Fruit fly (Drosophila melanogaster) whole organism, wandering third instar larva: ENCODE results near the gene CG10570.

ENCODE experiments used
- Abd-B ChIP-seq: fragments of >200 bp; optimal IDR thresholded peaks from 2 replicates; lab custom pipeline; 2017; ENCODE audit warnings: missing biosample characterization, missing genetic modification characterization
- CG32264 ChIP-seq: fragments of 200-800 bp; sonication (Bioruptor generic); optimal IDR thresholded peaks from 2 replicates; lab custom pipeline; 2016; ENCODE audit warnings: missing biosample characterization, missing genetic modification characterization
- CG9705 ChIP-seq: fragments of 200-800 bp; sonication (Bioruptor generic); optimal IDR thresholded peaks from 2 replicates; lab custom pipeline; 2018; ENCODE audit warnings: missing biosample characterization, mild to moderate bottlenecking, missing genetic modification characterization
- CrebA ChIP-seq: fragments of 200-800 bp; sonication (Bioruptor generic); optimal IDR thresholded peaks from 2 replicates; lab custom pipeline; 2016; ENCODE audit warnings: missing biosample characterization, mild to moderate bottlenecking, missing genetic modification characterization, borderline replicate concordance
- Dfd ChIP-seq: fragments of >200 bp; optimal IDR thresholded peaks from 2 replicates; lab custom pipeline; 2017; ENCODE audit warnings: missing biosample characterization, missing genetic modification characterization
- Dif ChIP-seq: fragments of 200-275, 200-300 bp; sonication (Bioruptor generic); optimal IDR thresholded peaks from 2 replicates; lab custom pipeline; 2018; ENCODE audit warnings: missing biosample characterization, missing genetic modification characterization; ENCODE audit not compliant: partially characterized antibody
- HLH106 ChIP-seq: fragments of 200-800 bp; optimal IDR thresholded peaks from 3 replicates; lab custom pipeline; 2019; ENCODE audit warnings: missing biosample characterization, mild to moderate bottlenecking, missing genetic modification characterization, moderate library complexity
- Hnf4 ChIP-seq: fragments of 200-800 bp; sonication (Bioruptor generic); optimal IDR thresholded peaks from 2 replicates; lab custom pipeline; 2016; ENCODE audit warnings: missing biosample characterization, mild to moderate bottlenecking, missing genetic modification characterization
- Hr83 ChIP-seq: fragments of 200-300 bp; sonication (Bioruptor generic); optimal IDR thresholded peaks from 2 replicates; lab custom pipeline; 2016; ENCODE audit warnings: missing biosample characterization, mild to moderate bottlenecking, missing genetic modification characterization, moderate library complexity; ENCODE audit not compliant: poor library complexity, severe bottlenecking
- Jra ChIP-seq: sonication (Bioruptor generic); optimal IDR thresholded peaks from 2 replicates; lab custom pipeline; 2016; ENCODE audit warnings: missing biosample characterization, missing genetic modification characterization
- Myc ChIP-seq: fragments of >200 bp; optimal IDR thresholded peaks from 2 replicates; lab custom pipeline; 2017
- N ChIP-seq: fragments of >200 bp; optimal IDR thresholded peaks from 2 replicates; lab custom pipeline; 2018; ENCODE audit warnings: missing biosample characterization, missing external identifiers, missing genetic modification characterization
- OdsH ChIP-seq: fragments of 200-800 bp; sonication (Bioruptor generic); optimal IDR thresholded peaks from 2 replicates; lab custom pipeline; 2016; ENCODE audit warnings: missing biosample characterization, mild to moderate bottlenecking, missing genetic modification characterization
- Vsx2 ChIP-seq: fragments of 200-300, 225-300 bp; sonication (Bioruptor generic); optimal IDR thresholded peaks from 2 replicates; lab custom pipeline; 2018; ENCODE audit warnings: missing biosample characterization, missing genetic modification characterization; ENCODE audit not compliant: partially characterized antibody
- br ChIP-seq: fragments of 200-800 bp; sonication (Bioruptor generic); optimal IDR thresholded peaks from 2 replicates; lab custom pipeline; 2016; ENCODE audit warnings: missing biosample characterization, missing genetic modification characterization
- dl ChIP-seq, 2 experiments: fragments of 175-275, 200-275 bp in 1 of 2; fragments of 200-275 bp in 1 of 2; sonication (Bioruptor generic); optimal IDR thresholded peaks; lab custom pipeline; 2018; ENCODE audit warnings: mild to moderate bottlenecking in 2 of 2, missing biosample characterization in 2 of 2, missing genetic modification characterization in 2 of 2, moderate library complexity in 2 of 2; ENCODE audit not compliant: partially characterized antibody in 2 of 2, insufficient read depth in 1 of 2
- dsf ChIP-seq: sonication (Bioruptor generic); optimal IDR thresholded peaks from 2 replicates; lab custom pipeline; 2016; ENCODE audit warnings: missing biosample characterization, missing genetic modification characterization, borderline replicate concordance
- ey ChIP-seq: fragments of 200-800 bp; sonication (Bioruptor generic); optimal IDR thresholded peaks from 2 replicates; lab custom pipeline; 2016; ENCODE audit warnings: missing biosample characterization, missing genetic modification characterization
- fru ChIP-seq: fragments of 200-800 bp; sonication (Bioruptor generic); optimal IDR thresholded peaks from 3 replicates; lab custom pipeline; 2016; ENCODE audit warnings: missing biosample characterization, mild to moderate bottlenecking, missing genetic modification characterization
- h ChIP-seq: fragments of 200-800 bp; sonication (Bioruptor generic); optimal IDR thresholded peaks from 3 replicates; lab custom pipeline; 2016; ENCODE audit warnings: missing biosample characterization, mild to moderate bottlenecking, missing genetic modification characterization
- jim ChIP-seq: fragments of 175-275, 200-325 bp; sonication (Bioruptor generic); optimal IDR thresholded peaks from 2 replicates; lab custom pipeline; 2016; ENCODE audit warnings: missing biosample characterization, mild to moderate bottlenecking, missing genetic modification characterization
- lola ChIP-seq: fragments of >200 bp; optimal IDR thresholded peaks from 2 replicates; lab custom pipeline; 2017; ENCODE audit warnings: missing biosample characterization, missing genetic modification characterization
- psq ChIP-seq: fragments of 200-800 bp; sonication (Bioruptor generic); optimal IDR thresholded peaks from 3 replicates; lab custom pipeline; 2017; ENCODE audit warnings: missing biosample characterization, mild to moderate bottlenecking, missing genetic modification characterization, moderate library complexity
- sage ChIP-seq: fragments of 200-800 bp; sonication (Bioruptor generic); optimal IDR thresholded peaks from 2 replicates; lab custom pipeline; 2016; ENCODE audit warnings: missing biosample characterization, mild to moderate bottlenecking, missing genetic modification characterization
- tai ChIP-seq: sonication (Bioruptor generic); optimal IDR thresholded peaks from 2 replicates; lab custom pipeline; 2016; ENCODE audit warnings: missing biosample characterization, missing genetic modification characterization
- usp ChIP-seq: fragments of >200 bp; optimal IDR thresholded peaks from 2 replicates; lab custom pipeline; 2017; ENCODE audit warnings: missing biosample characterization, missing genetic modification characterization
- woc ChIP-seq: sonication (Bioruptor generic); optimal IDR thresholded peaks from 2 replicates; lab custom pipeline; 2016; ENCODE audit warnings: missing biosample characterization, mild to moderate bottlenecking, missing genetic modification characterization

The CG10570 gene

DNA sequence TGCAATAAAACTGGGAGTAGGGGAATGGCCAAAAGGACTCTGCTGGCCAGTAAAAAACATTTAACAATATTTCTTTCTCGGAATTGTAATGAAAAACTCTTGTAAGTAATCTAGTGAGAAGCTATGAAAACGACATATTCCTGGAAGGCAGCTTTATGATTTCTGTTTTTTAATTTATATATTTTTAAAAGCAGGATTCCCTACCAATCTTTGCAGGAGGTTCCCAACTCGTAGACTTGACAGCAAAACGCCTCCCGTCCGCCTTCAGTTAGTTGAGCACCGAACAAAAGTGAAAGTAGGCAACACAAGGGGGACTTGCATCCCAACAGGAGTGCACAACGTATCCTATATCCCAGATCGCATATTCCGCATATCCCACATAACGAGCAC is 5.8 kb downstream of the CG10570 start, which contains the start of gene CG43814:
Gene CG43814 (minus strand): TSS at position 101 of the 390 bp plus-strand sequence.
- no peak for TF ChIP-seq Myc (lab: Kevin White, UChicago)
- TF ChIP-seq dl (GFP tag; optimal IDR thresholded peaks at IDR 0.05; lab: Kevin White, UChicago; ENCODE audit: insufficient read depth in 1 of 2, partially characterized antibody in 2 of 2) = no peak
- TF ChIP-seq CG9705 (GFP tag; lab: Kevin White, UChicago) = no peak
- no peak for TF ChIP-seq CG32264 (GFP tag; lab: Kevin White, UChicago)
- no peak for TF ChIP-seq OdsH
- no peak for TF ChIP-seq usp (GFP tag; lab: Kevin White, UChicago)
- no peak for TF ChIP-seq Hr83
- no peak for TF ChIP-seq Hnf4 (GFP tag; lab: Kevin White, UChicago)
- TF ChIP-seq, all 38 proteins: peak for 0

DNA sequence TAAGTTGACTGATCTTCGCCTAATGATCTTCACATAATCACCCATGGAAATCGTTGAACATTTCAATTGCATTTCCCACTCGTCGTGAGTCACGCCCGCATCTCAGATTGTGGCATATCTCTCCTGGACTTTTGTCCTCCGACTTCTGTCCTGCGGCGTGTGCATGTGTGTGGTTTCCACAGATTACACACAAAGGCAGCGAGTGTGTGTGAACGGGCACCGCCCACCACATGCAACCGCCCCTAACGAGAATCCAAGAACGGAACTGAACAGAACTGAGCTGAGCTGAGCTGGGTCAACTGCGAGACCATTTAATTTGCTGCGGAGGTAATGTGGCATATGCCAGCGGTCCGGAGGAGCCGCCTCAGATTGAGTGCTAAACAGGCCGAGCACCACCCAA is 9.3 kb downstream of the CG10570 start:
- TF ChIP-seq dsf (GFP tag; lab: Kevin White, UChicago) (no peak), tai (no peak), CrebA (GFP tag; lab: Kevin White, UChicago) (no peak), sage (GFP tag; lab: Kevin White, UChicago) (no peak), psq (GFP tag; lab: Kevin White, UChicago) (no peak), usp (GFP tag; lab: Kevin White, UChicago) (no peak), Vsx2 (GFP tag; lab: Kevin White, UChicago) (no peak), br (GFP tag; lab: Kevin White, UChicago) (no peak), CG32264 (GFP tag; lab: Kevin White, UChicago) (no peak), N (GFP tag; lab: Kevin White, UChicago) (no peak), OdsH (no peak), jim (GFP tag; lab: Kevin White, UChicago) (no peak)

DNA sequence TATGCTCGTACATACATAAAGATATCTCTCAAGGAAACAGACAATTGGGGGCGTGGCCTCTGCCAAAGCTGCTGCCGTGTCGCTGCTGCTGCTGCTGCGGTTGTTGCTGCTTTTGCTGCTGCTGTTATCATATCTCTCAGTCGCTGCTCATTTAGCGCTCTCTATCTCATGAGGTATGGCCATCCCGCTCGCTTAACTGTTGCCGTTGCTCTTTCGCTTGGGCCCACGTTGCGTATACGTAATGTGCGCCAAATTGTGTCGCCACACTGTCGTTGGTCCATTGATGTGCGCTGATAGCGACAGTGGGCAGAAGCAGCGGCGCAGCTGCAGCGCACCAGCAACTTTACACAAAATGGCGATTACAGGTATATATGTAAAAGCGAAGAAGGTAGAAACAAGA is 14.6 kb downstream of the CG10570 start:
- TF ChIP-seq fru (no peak), CG32264 (GFP tag; lab: Kevin White, UChicago) (no peak), Dif (peak; percentile 7), dl (GFP tag; optimal IDR thresholded peaks at IDR 0.05; lab: Kevin White, UChicago; ENCODE audit: insufficient read depth in 1 of 2, partially characterized antibody in 2 of 2) (no peak), Hr83 (no peak), Dfd (GFP tag; lab: Kevin White, UChicago) (peak; percentile 52), usp (GFP tag; lab: Kevin White, UChicago) (no peak)

DNA sequence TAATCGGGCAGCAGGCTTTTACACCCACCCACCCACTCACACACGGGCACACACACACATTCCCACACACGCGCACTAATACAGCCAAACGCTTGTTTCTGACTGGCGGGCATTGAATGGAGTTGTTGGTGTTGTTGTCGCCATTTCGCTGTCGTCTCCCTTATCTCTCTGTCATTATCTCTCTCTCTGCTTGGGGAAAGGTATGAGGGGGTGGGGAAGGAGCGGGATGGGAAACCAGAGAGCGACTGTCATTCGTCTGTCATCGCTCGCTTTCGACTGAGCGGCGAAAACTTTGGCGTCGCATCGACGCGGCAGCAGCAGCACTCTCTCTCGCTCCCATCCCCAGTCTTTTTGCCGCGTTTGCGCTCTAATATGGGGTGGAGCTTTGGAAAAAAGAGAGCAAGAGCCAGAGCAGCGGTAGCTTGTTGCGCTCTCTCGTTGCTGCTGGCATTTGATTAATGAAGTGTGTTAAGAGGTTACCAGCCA is 15.1 kb downstream of the CG10570 start:
- TF ChIP-seq Vsx2 (GFP tag; lab: Kevin White, UChicago) = peak; percentile 76
- TF ChIP-seq fru = no peak
- TF ChIP-seq Dif = peak; percentile 56
- TF ChIP-seq h (GFP tag; lab: Kevin White, UChicago) = peak; percentile 26
- TF ChIP-seq Abd-B (GFP tag; lab: Kevin White, UChicago) = no peak
- no peak for TF ChIP-seq Jra
- peak; percentile 32 for TF ChIP-seq Hr83
- no peak for TF ChIP-seq woc (GFP tag; lab: Kevin White, UChicago)
- peak; percentile 60 to 71 for TF ChIP-seq dl (GFP tag; optimal IDR thresholded peaks at IDR 0.05; lab: Kevin White, UChicago; ENCODE audit: insufficient read depth in 1 of 2, partially characterized antibody in 2 of 2)
- no peak for TF ChIP-seq jim (GFP tag; lab: Kevin White, UChicago)
- TF ChIP-seq lola (GFP tag; lab: Kevin White, UChicago) = no peak
- TF ChIP-seq tai = no peak
- no peak for TF ChIP-seq OdsH

DNA sequence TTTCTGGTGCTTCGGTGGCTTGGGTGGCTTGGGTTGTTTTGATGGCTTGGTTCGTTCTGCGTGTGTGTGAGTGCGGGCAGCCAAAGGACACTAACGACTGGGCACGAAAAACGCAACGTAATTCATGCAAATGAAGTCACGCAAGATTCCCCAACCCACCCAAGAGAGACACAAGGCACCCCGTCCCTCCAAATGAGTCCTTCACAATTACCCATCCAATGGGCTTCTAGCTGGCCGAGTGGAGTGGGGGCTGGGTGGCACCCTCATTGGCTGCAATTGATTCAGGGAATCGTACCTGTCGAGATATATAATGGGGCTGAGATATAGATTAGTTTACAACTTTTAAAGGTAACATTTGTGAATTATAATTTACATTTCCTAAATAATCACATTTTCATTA is 17.8 kb downstream of the CG10570 start:
- TF ChIP-seq fru = no peak
- TF ChIP-seq, all 38 proteins: peak for 0

DNA sequence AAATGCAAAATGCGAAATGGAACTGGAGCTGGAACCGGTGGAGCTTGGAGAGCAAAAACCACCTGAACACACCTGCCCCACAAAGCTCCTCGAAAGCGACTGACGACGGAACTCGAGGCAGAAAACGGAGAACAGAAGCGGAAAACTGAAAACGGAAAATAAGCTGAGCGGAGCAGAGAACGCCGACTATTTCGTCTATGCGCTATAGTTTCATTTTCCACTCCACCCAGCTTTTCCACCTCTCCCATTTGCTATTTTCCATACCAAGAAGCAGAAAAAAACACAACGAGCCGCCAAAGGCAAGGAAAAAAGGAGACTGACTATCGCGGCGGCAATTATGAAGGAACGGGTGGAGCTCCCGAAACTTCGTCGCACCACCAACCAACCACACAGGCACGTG is 18.2 kb downstream of the CG10570 start, which contains the start of gene ham:
Gene ham (minus strand): TSS at position 101 of the 400 bp plus-strand sequence.
- TF ChIP-seq sage (GFP tag; lab: Kevin White, UChicago) (no peak), Myc (lab: Kevin White, UChicago) (no peak), ey (GFP tag; lab: Kevin White, UChicago) (no peak), Vsx2 (GFP tag; lab: Kevin White, UChicago) (no peak), Abd-B (GFP tag; lab: Kevin White, UChicago) (no peak), Dfd (GFP tag; lab: Kevin White, UChicago) (no peak), HLH106 (tag; lab: Kevin White, UChicago) (no peak)
- TF ChIP-seq, all 38 proteins: peak for 0
